Worm (Caenorhabditis elegans) whole organism, early embryonic: ENCODE results near the gene pitr-2.

Experiments
- aly-1 ChIP-seq: sonication (generic microtip); optimal IDR thresholded peaks from 2 replicates; lab custom pipeline; 2016; ENCODE audit warnings: missing genetic modification characterization, missing compliant biosample characterization
- ama-1 ChIP-seq: fragments of 150-350 bp; optimal IDR thresholded peaks from 2 replicates; lab custom pipeline; 2014
- hmg-4 ChIP-seq: fragments of 200-800 bp; sonication (Bioruptor generic); optimal IDR thresholded peaks from 2 replicates; lab custom pipeline; 2018; ENCODE audit warnings: mild to moderate bottlenecking, missing genetic modification characterization, missing compliant biosample characterization
- hnd-1 ChIP-seq: sonication (generic microtip); optimal IDR thresholded peaks from 2 replicates; lab custom pipeline; 2016; ENCODE audit warnings: missing genetic modification characterization, missing compliant biosample characterization
- sea-1 ChIP-seq: fragments of 200-800 bp; sonication (Bioruptor generic); conservative IDR thresholded peaks from 2 replicates; pipeline ENCODE4 v1.3.6; 2022; ENCODE audit warnings: missing genetic modification characterization, missing compliant biosample characterization

- TF ChIP-seq hmg-4 (no peak), sea-1 (GFP tag; lab: Robert Waterston, UW) (no peak), ama-1 (no peak), hnd-1 (tag; lab: Kevin White, UChicago) (no peak), aly-1 (tag; lab: Kevin White, UChicago) (no peak)
Measured at ce11 chrV:9101062-9101461, 36.5 kb downstream of the pitr-2 start, which contains the start of gene frpr-6.
